Worm (Caenorhabditis elegans) whole organism, early embryonic: ENCODE measurements around the gene C03A3.1.

ENCODE experiments used
- ama-1 ChIP-seq: fragments of 150-350 bp; optimal IDR thresholded peaks from 2 replicates; lab custom pipeline; 2014
- hmbx-1 ChIP-seq: sonication (generic microtip); optimal IDR thresholded peaks from 2 replicates; lab custom pipeline; 2016; ENCODE audit warnings: mild to moderate bottlenecking, missing genetic modification characterization, missing compliant biosample characterization
- tbx-11 ChIP-seq: fragments of 200-800 bp; sonication (Bioruptor generic); IDR thresholded peaks from 2 replicates; pipeline ENCODE4 v1.3.6; 2022; ENCODE audit warnings: missing genetic modification characterization, missing compliant biosample characterization

- TF ChIP-seq hmbx-1 (tag; lab: Kevin White, UChicago) (no peak), tbx-11 (GFP tag; lab: Robert Waterston, UW) (no peak), ama-1 (lab: Kevin White, UChicago) (no peak)
Observed at ce11 chrX:11249392-11249791, 7.8 kb upstream of the C03A3.1 start.
